Fruit fly (Drosophila melanogaster) whole organism, embryonic: ENCODE data around the gene Polr1H.

Experiments used
- ATbp ChIP-seq: fragments of 200-800 bp; sonication (Bioruptor generic); optimal IDR thresholded peaks from 2 replicates; lab custom pipeline; 2017; ENCODE audit warnings: missing biosample characterization, mild to moderate bottlenecking, missing genetic modification characterization, missing genetic modification reagents
- Ada2b ChIP-seq: fragments of 200-800 bp; sonication (Bioruptor generic); IDR thresholded peaks from 2 replicates; pipeline ENCODE4 v1.3.6; 2022; ENCODE audit warnings: missing biosample characterization, missing genetic modification characterization
- Asciz ChIP-seq: fragments of 200-800 bp; sonication (Bioruptor generic); optimal IDR thresholded peaks from 2 replicates; lab custom pipeline; 2017; ENCODE audit warnings: missing biosample characterization, mild to moderate bottlenecking, missing genetic modification characterization, missing genetic modification reagents
- Atf-2 ChIP-seq: fragments of 200-800 bp; sonication (Bioruptor generic); optimal IDR thresholded peaks from 2 replicates; lab custom pipeline; 2016; ENCODE audit warnings: missing biosample characterization, missing genetic modification characterization
- Atf3 ChIP-seq: fragments of 200-800 bp; sonication (Bioruptor generic); optimal IDR thresholded peaks from 3 replicates; lab custom pipeline; 2016; ENCODE audit warnings: missing biosample characterization, missing genetic modification characterization
- Atf6 ChIP-seq: fragments of 200-800 bp; sonication (Bioruptor generic); IDR thresholded peaks from 2 replicates; pipeline ENCODE4 v1.3.6; 2022; ENCODE audit warnings: missing biosample characterization, missing genetic modification characterization
- CG1024 ChIP-seq: fragments of 200-800 bp; sonication (Bioruptor generic); IDR thresholded peaks from 2 replicates; pipeline ENCODE4 v1.3.6; 2022; ENCODE audit warnings: missing biosample characterization, missing genetic modification characterization
- CG11695 ChIP-seq: fragments of 200-800 bp; sonication (Bioruptor generic); IDR thresholded peaks from 3 replicates; pipeline ENCODE4 v1.3.6; 2022; ENCODE audit warnings: missing biosample characterization, missing genetic modification characterization
- CG14710 ChIP-seq: fragments of 200-800 bp; sonication (Bioruptor generic); optimal IDR thresholded peaks from 3 replicates; lab custom pipeline; 2019; ENCODE audit warnings: missing biosample characterization, mild to moderate bottlenecking, missing genetic modification characterization, moderate library complexity
- CG16813 ChIP-seq: fragments of 200-800 bp; sonication (Bioruptor generic); IDR thresholded peaks from 3 replicates; pipeline ENCODE4 v1.3.6; 2022; ENCODE audit warnings: missing biosample characterization, missing genetic modification characterization; ENCODE audit not compliant: partially characterized antibody
- CG16815 ChIP-seq: fragments of 200-800 bp; sonication (Bioruptor generic); optimal IDR thresholded peaks from 3 replicates; lab custom pipeline; 2017; ENCODE audit warnings: missing biosample characterization, mild to moderate bottlenecking, missing genetic modification characterization
- CG31441 ChIP-seq: fragments of 200-800 bp; sonication (Bioruptor generic); IDR thresholded peaks from 2 replicates; pipeline ENCODE4 v1.3.6; 2022; ENCODE audit warnings: missing biosample characterization, missing genetic modification characterization
- CG3847 ChIP-seq: fragments of 200-800 bp; sonication (Bioruptor generic); IDR thresholded peaks from 2 replicates; pipeline ENCODE4 v1.3.6; 2022; ENCODE audit warnings: missing biosample characterization, missing genetic modification characterization
- CG4617 ChIP-seq: fragments of 200-800 bp; sonication (Bioruptor generic); optimal IDR thresholded peaks from 3 replicates; lab custom pipeline; 2016; ENCODE audit warnings: missing biosample characterization, missing genetic modification characterization, borderline replicate concordance
- CG5180 ChIP-seq: fragments of 200-800 bp; sonication (Bioruptor generic); optimal IDR thresholded peaks from 3 replicates; lab custom pipeline; 2017; ENCODE audit warnings: missing biosample characterization, missing genetic modification characterization, mild to moderate bottlenecking, moderate library complexity, missing genetic modification reagents
- CG6175 ChIP-seq: fragments of 200-800 bp; sonication (Bioruptor generic); IDR thresholded peaks from 3 replicates; pipeline ENCODE4 v1.3.6; 2022; ENCODE audit warnings: missing biosample characterization, missing genetic modification characterization
- CG7372 ChIP-seq: fragments of 200-800 bp; sonication (Bioruptor generic); IDR thresholded peaks from 2 replicates; pipeline ENCODE4 v1.3.6; 2022; ENCODE audit warnings: missing biosample characterization, missing genetic modification characterization
- CG9797 ChIP-seq: fragments of 200-800 bp; sonication (Bioruptor generic); optimal IDR thresholded peaks from 3 replicates; lab custom pipeline; 2018; ENCODE audit warnings: missing biosample characterization, mild to moderate bottlenecking, missing genetic modification characterization
- CG9932 ChIP-seq: fragments of 200-800 bp; sonication (Bioruptor generic); IDR thresholded peaks from 2 replicates; pipeline ENCODE4 v1.3.6; 2022; ENCODE audit warnings: missing biosample characterization, missing genetic modification characterization
- Eip74EF ChIP-seq, 2 experiments: fragments of 200-800 bp in 1 of 2; fragments of >200 bp in 1 of 2; sonication (Bioruptor generic) in 1 of 2; optimal IDR thresholded peaks; 2 replicates each; lab custom pipeline; 2017 to 2019; ENCODE audit warnings: missing biosample characterization in 2 of 2, missing genetic modification characterization in 2 of 2, mild to moderate bottlenecking in 1 of 2, moderate library complexity in 1 of 2
- Ets97D ChIP-seq: fragments of 200-800 bp; sonication (Bioruptor generic); optimal IDR thresholded peaks from 3 replicates; lab custom pipeline; 2016; ENCODE audit warnings: missing biosample characterization, missing genetic modification characterization
- Gug ChIP-seq: fragments of 200-800 bp; sonication (Bioruptor generic); IDR thresholded peaks from 4 replicates; pipeline ENCODE4 v1.3.6; 2022; ENCODE audit warnings: missing biosample characterization, missing genetic modification characterization
- HLH3B ChIP-seq: fragments of 200-800 bp; sonication (Bioruptor generic); IDR thresholded peaks from 2 replicates; pipeline ENCODE4 v1.3.6; 2022; ENCODE audit warnings: missing biosample characterization, missing genetic modification characterization
- HLH54F ChIP-seq: fragments of 200-800 bp; sonication (Bioruptor generic); optimal IDR thresholded peaks from 3 replicates; lab custom pipeline; 2016; ENCODE audit warnings: missing biosample characterization, missing genetic modification characterization
- Hmr ChIP-seq: fragments of 200-800 bp; sonication (Bioruptor generic); optimal IDR thresholded peaks from 3 replicates; lab custom pipeline; 2017; ENCODE audit warnings: mild to moderate bottlenecking, missing biosample characterization, missing genetic modification reagents, missing genetic modification characterization
- Hr51 ChIP-seq, 2 experiments: fragments of 200-800 bp; sonication (Bioruptor generic); optimal IDR thresholded peaks; 2 replicates in 1 of 2; 3 replicates in 1 of 2; lab custom pipeline; 2016 to 2018; ENCODE audit warnings: missing biosample characterization in 2 of 2, missing genetic modification characterization in 2 of 2, mild to moderate bottlenecking in 1 of 2, moderate library complexity in 1 of 2
- Jarid2 ChIP-seq: fragments of 200-800 bp; sonication (Bioruptor generic); optimal IDR thresholded peaks from 3 replicates; lab custom pipeline; 2017; ENCODE audit warnings: mild to moderate bottlenecking, missing biosample characterization, missing genetic modification reagents, missing genetic modification characterization
- Meics ChIP-seq: fragments of 200-800 bp; sonication (Bioruptor generic); optimal IDR thresholded peaks from 2 replicates; lab custom pipeline; 2017; ENCODE audit warnings: missing biosample characterization, mild to moderate bottlenecking, missing genetic modification characterization
- Myb ChIP-seq: fragments of 200-800 bp; sonication (Bioruptor generic); optimal IDR thresholded peaks from 2 replicates; lab custom pipeline; 2016; ENCODE audit warnings: missing biosample characterization, missing genetic modification characterization
- Nf-YB ChIP-seq: fragments of 200-800 bp; sonication (Bioruptor generic); optimal IDR thresholded peaks from 3 replicates; lab custom pipeline; 2019; ENCODE audit warnings: missing biosample characterization, mild to moderate bottlenecking, missing genetic modification characterization, moderate library complexity
- Nf-YC ChIP-seq: fragments of 200-800 bp; optimal IDR thresholded peaks from 3 replicates; lab custom pipeline; 2019; ENCODE audit warnings: missing biosample characterization, mild to moderate bottlenecking, missing genetic modification characterization, moderate library complexity
- Pdp1 ChIP-seq, 2 experiments: fragments of 200-800 bp; sonication (Bioruptor generic); optimal IDR thresholded peaks; 3 replicates each; lab custom pipeline; 2016; ENCODE audit warnings: missing biosample characterization in 2 of 2, missing genetic modification characterization in 2 of 2, mild to moderate bottlenecking in 1 of 2, moderate library complexity in 1 of 2
- Xbp1 ChIP-seq: fragments of 200-800 bp; sonication (Bioruptor generic); optimal IDR thresholded peaks from 3 replicates; lab custom pipeline; 2016; ENCODE audit warnings: missing biosample characterization, mild to moderate bottlenecking, missing genetic modification characterization
- abd-A ChIP-seq: fragments of 200-800 bp; sonication (Bioruptor generic); optimal IDR thresholded peaks from 3 replicates; lab custom pipeline; 2019; ENCODE audit warnings: missing biosample characterization, mild to moderate bottlenecking, missing genetic modification characterization, moderate library complexity
- az2 ChIP-seq: fragments of 200-800 bp; sonication (Bioruptor generic); optimal IDR thresholded peaks from 3 replicates; lab custom pipeline; 2016; ENCODE audit warnings: missing biosample characterization, missing genetic modification characterization
- bbx ChIP-seq: fragments of 200-800 bp; sonication (Bioruptor generic); IDR thresholded peaks from 2 replicates; pipeline ENCODE4 v1.3.6; 2022; ENCODE audit warnings: missing biosample characterization, missing genetic modification characterization; ENCODE audit not compliant: partially characterized antibody
- cg ChIP-seq: fragments of 200-800 bp; sonication (Bioruptor generic); optimal IDR thresholded peaks from 3 replicates; lab custom pipeline; 2019; ENCODE audit warnings: missing biosample characterization, mild to moderate bottlenecking, missing genetic modification characterization, moderate library complexity
- dimm ChIP-seq: fragments of 200-800 bp; sonication (Bioruptor generic); IDR thresholded peaks from 2 replicates; pipeline ENCODE4 v1.3.6; 2022; ENCODE audit warnings: missing biosample characterization, missing genetic modification characterization
- gsb ChIP-seq: fragments of 200-800 bp; sonication (Bioruptor generic); IDR thresholded peaks from 2 replicates; pipeline ENCODE4 v1.3.6; 2022; ENCODE audit warnings: missing biosample characterization, missing genetic modification characterization
- ind ChIP-seq: fragments of 200-800 bp; sonication (Bioruptor generic); optimal IDR thresholded peaks from 3 replicates; lab custom pipeline; 2016; ENCODE audit warnings: missing biosample characterization, missing genetic modification characterization
- kni ChIP-seq: fragments of 200-800 bp; sonication (Bioruptor generic); optimal IDR thresholded peaks from 3 replicates; lab custom pipeline; 2017; ENCODE audit warnings: mild to moderate bottlenecking, missing biosample characterization, missing genetic modification reagents, missing genetic modification characterization
- nmo ChIP-seq: fragments of 200-800 bp; sonication (Bioruptor generic); optimal IDR thresholded peaks from 2 replicates; lab custom pipeline; 2018; ENCODE audit warnings: missing biosample characterization, mild to moderate bottlenecking, missing genetic modification characterization, moderate library complexity
- pfk ChIP-seq: fragments of 200-800 bp; sonication (Bioruptor generic); optimal IDR thresholded peaks from 2 replicates; lab custom pipeline; 2018; ENCODE audit warnings: missing biosample characterization, mild to moderate bottlenecking, missing genetic modification characterization, moderate library complexity
- phol ChIP-seq: fragments of 200-800 bp; sonication (Bioruptor generic); optimal IDR thresholded peaks from 3 replicates; lab custom pipeline; 2018; ENCODE audit warnings: missing biosample characterization, mild to moderate bottlenecking, missing genetic modification characterization, moderate library complexity
- pzg ChIP-seq: fragments of 200-800 bp; sonication (Bioruptor generic); optimal IDR thresholded peaks from 3 replicates; lab custom pipeline; 2018; ENCODE audit warnings: missing biosample characterization, mild to moderate bottlenecking, missing genetic modification characterization, moderate library complexity
- row ChIP-seq: fragments of 200-800 bp; sonication (Bioruptor generic); IDR thresholded peaks from 3 replicates; pipeline ENCODE4 v1.3.6; 2022; ENCODE audit warnings: missing biosample characterization, missing genetic modification characterization
- sens ChIP-seq: fragments of 200-800 bp; sonication (Bioruptor generic); peaks from one replicate; lab custom pipeline; 2016; ENCODE audit warnings: missing biosample characterization, missing genetic modification characterization
- sr ChIP-seq: fragments of 200-800 bp; sonication (Bioruptor generic); IDR thresholded peaks from 3 replicates; pipeline ENCODE4 v1.3.6; 2022; ENCODE audit warnings: missing biosample characterization, missing genetic modification characterization
- unc-4 ChIP-seq: fragments of 200-800 bp; sonication (Bioruptor generic); IDR thresholded peaks from 2 replicates; pipeline ENCODE4 v1.3.6; 2022; ENCODE audit warnings: missing biosample characterization, missing genetic modification characterization; ENCODE audit not compliant: partially characterized antibody

Gene Polr1H

dm6 chr3R:21822562-21822933 is 44.9 kb upstream of the Polr1H start, which contains the start of gene CASK (continued):
- no peak for TF ChIP-seq CG6175 (GFP tag; lab: Robert Waterston, UW)
- TF ChIP-seq Hr51 (GFP tag; optimal IDR thresholded peaks at IDR 0.05; lab: Kevin White, UChicago) = no peak
- TF ChIP-seq CG5180 = no peak
- TF ChIP-seq Myb (GFP tag; lab: Kevin White, UChicago) = no peak
- peak; percentile 63 for TF ChIP-seq nmo (GFP tag; lab: Kevin White, UChicago)
- no peak for TF ChIP-seq Asciz (GFP tag; lab: Kevin White, UChicago)
- peak; percentile 11 for TF ChIP-seq az2 (GFP tag; lab: Kevin White, UChicago)
- TF ChIP-seq abd-A (tag; lab: Kevin White, UChicago) = no peak
- TF ChIP-seq Jarid2 (GFP tag; lab: Kevin White, UChicago) = peak; percentile 43
- TF ChIP-seq CG7372 (GFP tag; lab: Robert Waterston, UW) = no peak
- TF ChIP-seq pzg = peak; percentile 78
- no peak for TF ChIP-seq CG16815 (GFP tag; lab: Kevin White, UChicago)
- TF ChIP-seq Atf-2 (GFP tag; lab: Kevin White, UChicago) = no peak
- peak; percentile 73 for TF ChIP-seq row (GFP tag; lab: Robert Waterston, UW)
- peak; percentile 20 for TF ChIP-seq Hmr (GFP tag; lab: Kevin White, UChicago)
- no peak for TF ChIP-seq Ada2b (GFP tag; lab: Robert Waterston, UW)
- TF ChIP-seq ATbp (GFP tag; lab: Kevin White, UChicago) = no peak
- TF ChIP-seq CG14710 (tag; lab: Kevin White, UChicago) = peak; percentile 40
- TF ChIP-seq Nf-YC (tag; lab: Kevin White, UChicago) = peak; percentile 14
- peak in 1 of 2 experiments; percentile 25 for TF ChIP-seq Pdp1 (GFP tag; optimal IDR thresholded peaks at IDR 0.05; lab: Kevin White, UChicago)
- no peak for TF ChIP-seq Eip74EF (GFP tag; optimal IDR thresholded peaks at IDR 0.05; lab: Kevin White, UChicago)
- TF ChIP-seq CG4617 (GFP tag; lab: Kevin White, UChicago) = peak; percentile 39
- 0 out of 2 replicates have a peak, but pooled peaks have one; percentile 29 for TF ChIP-seq CG9932
- TF ChIP-seq Gug = no peak; the same call in 3 of the 4 replicates
- TF ChIP-seq CG16813 (GFP tag; lab: Robert Waterston, UW) = peak; percentile 26; the same call in 1 of the 3 replicates
- peak; percentile 30 for TF ChIP-seq Xbp1 (GFP tag; lab: Kevin White, UChicago)
- peak; percentile 67 for TF ChIP-seq cg (GFP tag; lab: Kevin White, UChicago)
- TF ChIP-seq unc-4 = peak; percentile 21; the same call in 1 of the 2 replicates
- 0 out of 2 replicates have a peak, but pooled peaks have one; percentile 11 for TF ChIP-seq CG3847 (GFP tag; lab: Robert Waterston, UW)
- TF ChIP-seq phol (tag; lab: Kevin White, UChicago) = peak; percentile 15
- no peak for TF ChIP-seq HLH3B (GFP tag; lab: Robert Waterston, UW)
- TF ChIP-seq ind (GFP tag; lab: Kevin White, UChicago) = no peak
- no peak for TF ChIP-seq Nf-YB (GFP tag; lab: Kevin White, UChicago)
- TF ChIP-seq bbx = peak; percentile 80
- peak; percentile 85 for TF ChIP-seq CG9797
- peak; percentile 9 for TF ChIP-seq kni (GFP tag; lab: Kevin White, UChicago)
- TF ChIP-seq Atf3 (GFP tag; lab: Kevin White, UChicago) = no peak
- no peak for TF ChIP-seq sr (GFP tag; lab: Robert Waterston, UW)
- TF ChIP-seq Ets97D (GFP tag; lab: Kevin White, UChicago) = peak; percentile 57
- no peak for TF ChIP-seq CG11695 (GFP tag; lab: Robert Waterston, UW)
- no peak for TF ChIP-seq CG1024 (GFP tag; lab: Robert Waterston, UW)
- TF ChIP-seq Atf6 (GFP tag; lab: Robert Waterston, UW) = no peak
- TF ChIP-seq pfk (GFP tag; lab: Kevin White, UChicago) = no peak
- TF ChIP-seq sens (GFP tag; lab: Kevin White, UChicago) = peak; percentile 84
- TF ChIP-seq gsb (GFP tag; lab: Robert Waterston, UW) = no peak
- TF ChIP-seq Meics (GFP tag; lab: Kevin White, UChicago) = no peak
- 0 out of 2 replicates have a peak, but pooled peaks have one; percentile 51 for TF ChIP-seq CG31441 (GFP tag; lab: Robert Waterston, UW)
- TF ChIP-seq dimm (GFP tag; lab: Robert Waterston, UW) = no peak
- no peak for TF ChIP-seq HLH54F
